Worm (Caenorhabditis elegans): Measurements from ENCODE around the gene ZK1127.5.

ZK1127.5 gene

DNA sequence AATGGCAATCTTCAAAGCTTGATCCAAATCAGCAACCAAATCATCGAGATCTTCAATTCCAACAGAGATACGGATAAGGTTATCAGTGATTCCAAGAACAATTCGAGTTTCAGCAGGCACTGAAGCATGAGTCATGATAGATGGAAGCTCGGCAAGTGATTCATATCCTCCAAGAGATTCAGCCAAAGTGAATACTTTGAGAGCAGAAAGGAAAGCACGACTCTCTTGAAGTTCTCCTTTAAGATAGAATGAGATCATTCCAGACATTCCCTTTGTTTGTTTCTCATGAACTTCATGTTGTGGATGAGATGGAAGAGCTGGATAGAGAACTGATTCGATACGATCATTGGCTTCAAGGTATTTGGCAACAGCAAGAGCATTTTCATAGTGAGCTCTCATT lies 5.9 kb downstream of the ZK1127.5 start:
- TF ChIP-seq ets-7 (tag; optimal IDR thresholded peaks at IDR 0.05), result no peak

DNA sequence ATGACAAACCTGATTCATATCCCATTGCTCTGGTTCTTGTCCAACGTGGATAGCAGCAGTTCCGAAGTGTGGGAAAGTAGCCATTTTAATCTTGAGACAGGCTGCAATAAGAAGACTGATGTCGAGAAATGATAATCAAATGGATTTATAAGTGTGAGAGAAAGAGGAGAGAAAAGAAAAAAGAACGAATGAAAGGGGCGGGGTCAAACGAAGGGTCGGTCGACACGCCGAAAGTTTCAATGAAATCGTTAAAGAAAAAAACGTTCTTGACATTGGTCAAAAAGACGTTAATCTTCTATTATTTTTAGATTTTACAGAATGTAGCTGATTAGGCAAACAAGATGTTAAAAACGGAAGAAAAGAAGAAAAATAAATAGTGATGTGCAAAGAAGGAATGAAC lies 7.4 kb downstream of the ZK1127.5 start, which contains the start of gene cth-2:
cth-2 (minus strand) TSS at position 101 of the 400 bp plus-strand sequence.
- TF ChIP-seq ama-1 (optimal IDR thresholded peaks at IDR 0.05), result no peak
- TF ChIP-seq aly-1 (tag; optimal IDR thresholded peaks at IDR 0.05), result no peak
- no peak for TF ChIP-seq pes-1 (GFP tag; IDR thresholded peaks at IDR 0.05)
- no peak for TF ChIP-seq scrt-1 (GFP tag; IDR thresholded peaks at IDR 0.05)
- no peak for TF ChIP-seq B0310.2 (tag; optimal IDR thresholded peaks at IDR 0.05)
- no peak for TF ChIP-seq tbx-11 (GFP tag; IDR thresholded peaks at IDR 0.05)

ce11 chrII:7059274-7059757 lies 8.8 kb downstream of the ZK1127.5 start:
- TF ChIP-seq ceh-36 (tag; optimal IDR thresholded peaks at IDR 0.05) (no peak), aly-1 (tag; optimal IDR thresholded peaks at IDR 0.05) (no peak), hmbx-1 (tag; optimal IDR thresholded peaks at IDR 0.05) (no peak), scrt-1 (GFP tag; IDR thresholded peaks at IDR 0.05) (no peak), tbx-11 (GFP tag; IDR thresholded peaks at IDR 0.05) (no peak), hmg-4 (GFP tag; optimal IDR thresholded peaks at IDR 0.05) (no peak), ets-7 (tag; optimal IDR thresholded peaks at IDR 0.05) (no peak), flt-1 (GFP tag; IDR thresholded peaks at IDR 0.05) (no peak), hnd-1 (tag; optimal IDR thresholded peaks at IDR 0.05) (no peak), B0310.2 (tag; optimal IDR thresholded peaks at IDR 0.05) (no peak), tra-4 (tag; optimal IDR thresholded peaks at IDR 0.05) (no peak), pes-1 (GFP tag; IDR thresholded peaks at IDR 0.05) (no peak), F13C5.2 (tag; optimal IDR thresholded peaks at IDR 0.05) (no peak), ama-1 (optimal IDR thresholded peaks at IDR 0.05) (no peak)

- no peak for TF ChIP-seq ets-7 (tag; optimal IDR thresholded peaks at IDR 0.05)
- no peak for TF ChIP-seq ceh-36 (tag; optimal IDR thresholded peaks at IDR 0.05)
- no peak for TF ChIP-seq aly-1 (tag; optimal IDR thresholded peaks at IDR 0.05)
- no peak for TF ChIP-seq hmbx-1 (tag; optimal IDR thresholded peaks at IDR 0.05)
- no peak for TF ChIP-seq hnd-1 (tag; optimal IDR thresholded peaks at IDR 0.05)
- no peak for TF ChIP-seq sea-1 (GFP tag; conservative IDR thresholded peaks at IDR 0.05)
- TF ChIP-seq scrt-1 (GFP tag; IDR thresholded peaks at IDR 0.05), result no peak
- TF ChIP-seq tra-4 (tag; optimal IDR thresholded peaks at IDR 0.05), result no peak
- TF ChIP-seq B0310.2 (tag; optimal IDR thresholded peaks at IDR 0.05), result no peak
- no peak for TF ChIP-seq tbx-11 (GFP tag; IDR thresholded peaks at IDR 0.05)
- no peak for TF ChIP-seq pes-1 (GFP tag; IDR thresholded peaks at IDR 0.05)
Observed at ce11 chrII:7060202-7060601, 9.7 kb downstream of the ZK1127.5 start.

- no peak for TF ChIP-seq F13C5.2 (tag; optimal IDR thresholded peaks at IDR 0.05)
- TF ChIP-seq ets-7 (tag; optimal IDR thresholded peaks at IDR 0.05), result no peak
- no peak for TF ChIP-seq sea-1 (GFP tag; conservative IDR thresholded peaks at IDR 0.05)
- TF ChIP-seq ceh-36 (tag; optimal IDR thresholded peaks at IDR 0.05), result no peak
Observed at ce11 chrII:7060791-7061190, 10.3 kb downstream of the ZK1127.5 start.

DNA sequence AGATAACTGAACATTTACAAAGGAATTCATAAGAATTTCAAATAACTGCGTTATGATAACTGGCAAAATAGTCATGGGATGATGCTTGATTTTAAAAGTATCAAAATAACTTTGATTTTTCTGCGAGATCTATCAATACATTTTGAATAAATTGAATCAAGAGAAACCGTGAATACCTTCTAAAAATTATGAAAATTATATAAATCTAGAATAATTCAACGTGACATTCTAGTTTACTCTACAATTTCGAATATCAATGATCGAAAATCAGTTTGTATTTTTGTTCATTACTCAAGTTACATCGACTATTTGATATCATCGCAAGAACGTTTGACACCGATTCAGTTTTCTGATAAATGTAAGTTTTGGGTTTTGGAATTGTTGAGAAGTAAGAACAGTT lies 11.3 kb downstream of the ZK1127.5 start, which contains the start of gene acs-6:
acs-6 (plus strand) TSS at position 301 of the 400 bp plus-strand sequence.
- TF ChIP-seq ets-7 (tag; optimal IDR thresholded peaks at IDR 0.05) (no peak), B0310.2 (tag; optimal IDR thresholded peaks at IDR 0.05) (no peak)

DNA sequence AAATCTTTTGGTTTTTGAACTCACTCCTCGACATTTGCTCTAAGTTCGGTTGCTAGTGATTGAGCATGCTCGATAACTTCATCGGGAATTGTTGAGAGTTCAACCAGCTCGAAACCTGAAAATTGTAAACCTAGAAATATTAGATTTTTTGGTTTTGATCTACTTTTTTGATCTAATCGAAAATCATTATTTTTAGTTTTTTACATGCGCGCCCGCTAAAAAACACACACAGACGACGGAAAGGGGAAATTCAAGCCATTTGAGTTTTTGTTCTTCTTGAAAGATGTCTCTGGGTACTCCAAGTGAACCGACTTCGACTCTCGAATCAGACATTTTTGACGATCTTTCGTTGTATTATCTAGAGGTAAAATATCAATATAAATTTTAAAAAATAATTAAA lies 14.9 kb downstream of the ZK1127.5 start, which contains the start of gene nos-2:
nos-2 (plus strand) TSS at position 228 of the 400 bp plus-strand sequence.
- TF ChIP-seq aly-1 (tag; optimal IDR thresholded peaks at IDR 0.05) (no peak), tbx-11 (GFP tag; IDR thresholded peaks at IDR 0.05) (no peak), B0310.2 (tag; optimal IDR thresholded peaks at IDR 0.05) (no peak), hnd-1 (tag; optimal IDR thresholded peaks at IDR 0.05) (no peak), ama-1 (optimal IDR thresholded peaks at IDR 0.05) (no peak), hmg-4 (GFP tag; optimal IDR thresholded peaks at IDR 0.05) (no peak), ceh-36 (tag; optimal IDR thresholded peaks at IDR 0.05) (no peak), ets-7 (tag; optimal IDR thresholded peaks at IDR 0.05) (no peak), sea-1 (GFP tag; conservative IDR thresholded peaks at IDR 0.05) (no peak), F13C5.2 (tag; optimal IDR thresholded peaks at IDR 0.05) (no peak), hmbx-1 (tag; optimal IDR thresholded peaks at IDR 0.05) (no peak), tra-4 (tag; optimal IDR thresholded peaks at IDR 0.05) (no peak), scrt-1 (GFP tag; IDR thresholded peaks at IDR 0.05) (no peak), flt-1 (GFP tag; IDR thresholded peaks at IDR 0.05) (no peak), ceh-13 (GFP tag; optimal IDR thresholded peaks at IDR 0.05) (no peak), tbx-37 (GFP tag; conservative IDR thresholded peaks at IDR 0.05) (no peak), pes-1 (GFP tag; IDR thresholded peaks at IDR 0.05) (no peak)

DNA sequence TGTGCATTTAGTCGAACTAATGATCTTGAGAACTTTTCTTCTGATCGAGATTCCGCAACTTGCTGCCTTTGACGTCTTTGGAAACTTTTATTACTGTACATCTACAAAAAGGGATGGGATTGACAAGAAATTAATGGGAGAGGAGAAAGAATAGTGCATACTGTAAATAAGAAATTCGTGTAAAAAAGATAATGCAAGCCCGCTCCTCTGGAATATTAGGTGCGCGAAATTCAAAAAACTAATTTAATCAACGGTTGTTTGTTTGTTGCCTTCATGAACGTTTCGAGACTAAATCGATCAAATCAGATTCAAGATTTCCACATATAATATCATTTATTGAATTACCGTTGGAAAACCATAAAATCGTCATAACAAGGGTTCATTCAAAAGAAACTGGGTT lies 19.4 kb downstream of the ZK1127.5 start, which contains the start of gene him-14:
him-14 (minus strand) TSS at position 101 of the 400 bp plus-strand sequence.
- TF ChIP-seq flt-1 (GFP tag; IDR thresholded peaks at IDR 0.05) (no peak), ama-1 (optimal IDR thresholded peaks at IDR 0.05) (no peak)

ce11 chrII:7070434-7070833 lies 20.0 kb downstream of the ZK1127.5 start:
- TF ChIP-seq ama-1 (optimal IDR thresholded peaks at IDR 0.05), result no peak
- no peak for TF ChIP-seq hnd-1 (tag; optimal IDR thresholded peaks at IDR 0.05)
- TF ChIP-seq tra-4 (tag; optimal IDR thresholded peaks at IDR 0.05), result no peak
- no peak for TF ChIP-seq hmbx-1 (tag; optimal IDR thresholded peaks at IDR 0.05)
- TF ChIP-seq pes-1 (GFP tag; IDR thresholded peaks at IDR 0.05), result no peak
- no peak for TF ChIP-seq sea-1 (GFP tag; conservative IDR thresholded peaks at IDR 0.05)
- TF ChIP-seq flt-1 (GFP tag; IDR thresholded peaks at IDR 0.05), result no peak
- TF ChIP-seq scrt-1 (GFP tag; IDR thresholded peaks at IDR 0.05), result no peak
- TF ChIP-seq tbx-11 (GFP tag; IDR thresholded peaks at IDR 0.05), result no peak
- TF ChIP-seq hmg-4 (GFP tag; optimal IDR thresholded peaks at IDR 0.05), result no peak
- no peak for TF ChIP-seq ets-7 (tag; optimal IDR thresholded peaks at IDR 0.05)
- no peak for TF ChIP-seq aly-1 (tag; optimal IDR thresholded peaks at IDR 0.05)
- TF ChIP-seq ceh-36 (tag; optimal IDR thresholded peaks at IDR 0.05), result no peak
- no peak for TF ChIP-seq ceh-13 (GFP tag; optimal IDR thresholded peaks at IDR 0.05)
- TF ChIP-seq B0310.2 (tag; optimal IDR thresholded peaks at IDR 0.05), result no peak
- TF ChIP-seq F13C5.2 (tag; optimal IDR thresholded peaks at IDR 0.05), result no peak

Data from whole organism, early embryonic.